Fruit fly (Drosophila melanogaster): Measurements from ENCODE around the gene CG45076.

DNA sequence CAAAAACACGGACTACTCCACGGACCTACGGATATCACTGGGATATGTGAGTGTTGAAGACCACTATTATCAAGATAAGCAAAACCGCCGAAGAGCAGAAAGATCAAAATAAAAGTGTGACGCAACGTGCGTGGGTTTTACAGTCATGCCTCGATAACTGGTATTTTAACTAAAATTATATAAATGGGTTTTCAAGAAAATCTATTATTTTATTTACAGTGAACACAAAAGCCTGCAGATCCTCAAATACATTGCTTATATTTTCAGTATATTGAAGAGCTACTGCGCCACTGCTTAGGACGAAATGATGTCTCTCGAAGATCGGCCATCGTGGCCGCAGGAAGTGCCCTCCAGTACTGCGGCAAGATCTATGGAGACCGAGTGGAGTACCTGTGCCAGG is 15.2 kb downstream of the CG45076 start:
- TF ChIP-seq CG8119 (GFP tag; IDR thresholded peaks at IDR 0.05), result no peak
- no peak for TF ChIP-seq CG10669 (GFP tag; optimal IDR thresholded peaks at IDR 0.05)
- no peak for TF ChIP-seq CG16779 (tag; optimal IDR thresholded peaks at IDR 0.05)
- no peak for TF ChIP-seq Blimp-1 (GFP tag; optimal IDR thresholded peaks at IDR 0.05)
- no peak; the same call in 2 of the 3 replicates for TF ChIP-seq eg (GFP tag; IDR thresholded peaks at IDR 0.05)
- peak; percentile 26 for TF ChIP-seq CG31627 (GFP tag; optimal IDR thresholded peaks at IDR 0.05)
- TF ChIP-seq CG32006 (GFP tag; optimal IDR thresholded peaks at IDR 0.05), result no peak
- no peak for TF ChIP-seq Ets21C (GFP tag; optimal IDR thresholded peaks at IDR 0.05)
- TF ChIP-seq dac (GFP tag; optimal IDR thresholded peaks at IDR 0.05), result no peak
- TF ChIP-seq vri (GFP tag; optimal IDR thresholded peaks at IDR 0.05), result no peak
- no peak for TF ChIP-seq CG3919 (GFP tag; optimal IDR thresholded peaks at IDR 0.05)
- no peak for TF ChIP-seq CG15336 (GFP tag; IDR thresholded peaks at IDR 0.05)
- no peak for TF ChIP-seq CG6163 (GFP tag; IDR thresholded peaks at IDR 0.05)
